Fruit fly (Drosophila melanogaster): ENCODE measurements around the gene PrBP.

PrBP gene

dm6 chr2L:8678955-8679354 is 6.8 kb downstream of the PrBP start (continued):
- TF ChIP-seq pros (GFP tag; optimal IDR thresholded peaks at IDR 0.05) = no peak
- no peak for TF ChIP-seq Trl (optimal IDR thresholded peaks at IDR 0.05)
- TF ChIP-seq Trl (GFP tag; optimal IDR thresholded peaks at IDR 0.05) = no peak
- TF ChIP-seq CG14860 (GFP tag; IDR thresholded peaks at IDR 0.05; ENCODE audit: partially characterized antibody) = peak; percentile 46
- TF ChIP-seq nerfin-2 (GFP tag; IDR thresholded peaks at IDR 0.05; ENCODE audit: partially characterized antibody) = peak; percentile 61
- no peak for TF ChIP-seq tap (tag; optimal IDR thresholded peaks at IDR 0.05)
- no peak for TF ChIP-seq HLH3B (GFP tag; IDR thresholded peaks at IDR 0.05)
- no peak for TF ChIP-seq CG6272 (GFP tag; IDR thresholded peaks at IDR 0.05)
- no peak for TF ChIP-seq gsb (GFP tag; IDR thresholded peaks at IDR 0.05)
- no peak for TF ChIP-seq Dip2 (GFP tag; IDR thresholded peaks at IDR 0.05)
- peak; percentile 75; the same call in 2 of the 3 replicates for TF ChIP-seq Opbp (GFP tag; IDR thresholded peaks at IDR 0.05; ENCODE audit: partially characterized antibody)
- no peak for TF ChIP-seq CG13894 (tag; optimal IDR thresholded peaks at IDR 0.05)
- no peak for TF ChIP-seq CG12769 (tag; optimal IDR thresholded peaks at IDR 0.05)
- TF ChIP-seq CG18011 (GFP tag; optimal IDR thresholded peaks at IDR 0.05) = no peak
- no peak for TF ChIP-seq grn (GFP tag; optimal IDR thresholded peaks at IDR 0.05)
- TF ChIP-seq CG12659 (GFP tag; optimal IDR thresholded peaks at IDR 0.05) = no peak
- peak; percentile 28; the same call in 1 of the 3 replicates for TF ChIP-seq knrl (GFP tag; IDR thresholded peaks at IDR 0.05; ENCODE audit: partially characterized antibody)
- no peak for TF ChIP-seq mld (GFP tag; IDR thresholded peaks at IDR 0.05; ENCODE audit: partially characterized antibody)
- no peak for TF ChIP-seq CG2875 (GFP tag; optimal IDR thresholded peaks at IDR 0.05)
- TF ChIP-seq CG42726 (GFP tag; IDR thresholded peaks at IDR 0.05; ENCODE audit: partially characterized antibody) = peak; percentile 52; the same call in 1 of the 2 replicates
- TF ChIP-seq gro (GFP tag; optimal IDR thresholded peaks at IDR 0.05) = no peak
- TF ChIP-seq lov (optimal IDR thresholded peaks at IDR 0.05) = no peak
- no peak for TF ChIP-seq lov (GFP tag; IDR thresholded peaks at IDR 0.05)
- TF ChIP-seq bbx (GFP tag; IDR thresholded peaks at IDR 0.05; ENCODE audit: partially characterized antibody) = peak; percentile 47; the same call in 1 of the 2 replicates
- no peak for TF ChIP-seq CG3838 (GFP tag; optimal IDR thresholded peaks at IDR 0.05)
- no peak for TF ChIP-seq hb (GFP tag; IDR thresholded peaks at IDR 0.05; ENCODE audit: partially characterized antibody)
- no peak for TF ChIP-seq schlank (tag; optimal IDR thresholded peaks at IDR 0.05)
- TF ChIP-seq Scr (GFP tag; IDR thresholded peaks at IDR 0.05; ENCODE audit: partially characterized antibody) = peak; percentile 59
- TF ChIP-seq pb (GFP tag; optimal IDR thresholded peaks at IDR 0.05) = no peak
- no peak for TF ChIP-seq onecut (GFP tag; IDR thresholded peaks at IDR 0.05)
- peak; percentile 22 for TF ChIP-seq CG8290 (GFP tag; optimal IDR thresholded peaks at IDR 0.05)
- TF ChIP-seq CG8290 (tag; optimal IDR thresholded peaks at IDR 0.05) = no peak
- TF ChIP-seq BEAF-32 (GFP tag; optimal IDR thresholded peaks at IDR 0.05) = no peak
- no peak for TF ChIP-seq gfzf (GFP tag; optimal IDR thresholded peaks at IDR 0.05)
- TF ChIP-seq E2f2 (GFP tag; IDR thresholded peaks at IDR 0.05) = no peak
- no peak for TF ChIP-seq fru (optimal IDR thresholded peaks at IDR 0.05)
- no peak for TF ChIP-seq Hsf (GFP tag; optimal IDR thresholded peaks at IDR 0.05)
- TF ChIP-seq CG11560 (tag; IDR thresholded peaks at IDR 0.05) = no peak
- TF ChIP-seq CG11723 (GFP tag; optimal IDR thresholded peaks at IDR 0.05) = no peak
- no peak for TF ChIP-seq sug (tag; optimal IDR thresholded peaks at IDR 0.05)
- peak; percentile 47; the same call in 1 of the 2 replicates for TF ChIP-seq ato (GFP tag; IDR thresholded peaks at IDR 0.05; ENCODE audit: partially characterized antibody)
- no peak for TF ChIP-seq h (optimal IDR thresholded peaks at IDR 0.05)
- no peak for TF ChIP-seq Vsx1 (GFP tag; optimal IDR thresholded peaks at IDR 0.05)
- TF ChIP-seq CG10431 (GFP tag; optimal IDR thresholded peaks at IDR 0.05) = no peak
- TF ChIP-seq stwl (tag; optimal IDR thresholded peaks at IDR 0.05) = no peak
- TF ChIP-seq Max (GFP tag; optimal IDR thresholded peaks at IDR 0.05) = no peak
- no peak for TF ChIP-seq CG6654 (GFP tag; optimal IDR thresholded peaks at IDR 0.05)
- TF ChIP-seq lmd (GFP tag; IDR thresholded peaks at IDR 0.05) = no peak
- TF ChIP-seq Abd-B (GFP tag; optimal IDR thresholded peaks at IDR 0.05) = no peak
- TF ChIP-seq nmo (GFP tag; optimal IDR thresholded peaks at IDR 0.05) = no peak
- TF ChIP-seq unpg (GFP tag; optimal IDR thresholded peaks at IDR 0.05) = no peak
- peak; percentile 97 for TF ChIP-seq Bdp1 (GFP tag; optimal IDR thresholded peaks at IDR 0.05)

Data from whole organism, embryonic.